Worm (Caenorhabditis elegans): Measurements from ENCODE around the gene M01B2.10.

DNA sequence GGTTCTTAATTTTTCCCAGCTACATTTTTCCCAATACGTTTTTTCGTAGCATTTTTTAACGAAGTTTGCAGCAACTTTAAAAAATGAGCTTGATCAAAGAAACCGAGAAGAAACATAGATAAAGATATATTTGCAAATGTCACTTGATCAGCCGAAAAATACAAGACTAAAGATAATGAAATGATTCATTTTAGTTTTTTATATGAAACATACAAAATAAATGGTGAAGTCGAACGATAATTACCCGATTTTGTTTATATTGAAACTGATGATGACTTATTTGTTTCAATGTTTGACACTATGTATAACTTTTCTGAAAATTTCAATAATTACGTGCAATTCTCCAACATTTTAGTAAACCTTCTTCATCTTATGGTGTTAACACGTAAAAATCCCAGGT is 6.1 kb upstream of the M01B2.10 start, which contains the start of gene srw-22:
- TF ChIP-seq fkh-10 (GFP tag; optimal IDR thresholded peaks at IDR 0.05) (no peak), ceh-2 (tag; optimal IDR thresholded peaks at IDR 0.05) (no peak), ets-4 (tag; optimal IDR thresholded peaks at IDR 0.05) (no peak)
